Worm (Caenorhabditis elegans) whole organism, L4/young adult: ENCODE data around the gene F43C1.7.

ENCODE experiments used
- W03F9.2 ChIP-seq: fragments of 150-350 bp; optimal IDR thresholded peaks from 2 replicates; lab custom pipeline; 2014; ENCODE audit warnings: missing biosample characterization, missing genetic modification characterization
- dao-5 ChIP-seq: sonication (generic microtip); optimal IDR thresholded peaks from 2 replicates; lab custom pipeline; 2016; ENCODE audit warnings: missing genotype, missing genetic modification characterization, moderate library complexity, missing compliant biosample characterization
- him-1 ChIP-seq: sonication (generic microtip); optimal IDR thresholded peaks from 2 replicates; lab custom pipeline; 2016; ENCODE audit warnings: missing genotype, missing genetic modification reagents, missing genetic modification characterization, missing compliant biosample characterization

ce11 chrIII:4269220-4269935 is 27.0 kb upstream of the F43C1.7 start, which contains the start of the genes sftb-1 and R10E4.1:
- TF ChIP-seq dao-5 (tag; lab: Kevin White, UChicago) (no peak), him-1 (no peak), W03F9.2 (tag; lab: Kevin White, UChicago) (peak; percentile 64)
